Fruit fly (Drosophila melanogaster): ENCODE data around the gene GMF.
A peak's percentile ranks its signal among the peaks of the same experiment; 100 is the strongest.

The GMF gene

DNA sequence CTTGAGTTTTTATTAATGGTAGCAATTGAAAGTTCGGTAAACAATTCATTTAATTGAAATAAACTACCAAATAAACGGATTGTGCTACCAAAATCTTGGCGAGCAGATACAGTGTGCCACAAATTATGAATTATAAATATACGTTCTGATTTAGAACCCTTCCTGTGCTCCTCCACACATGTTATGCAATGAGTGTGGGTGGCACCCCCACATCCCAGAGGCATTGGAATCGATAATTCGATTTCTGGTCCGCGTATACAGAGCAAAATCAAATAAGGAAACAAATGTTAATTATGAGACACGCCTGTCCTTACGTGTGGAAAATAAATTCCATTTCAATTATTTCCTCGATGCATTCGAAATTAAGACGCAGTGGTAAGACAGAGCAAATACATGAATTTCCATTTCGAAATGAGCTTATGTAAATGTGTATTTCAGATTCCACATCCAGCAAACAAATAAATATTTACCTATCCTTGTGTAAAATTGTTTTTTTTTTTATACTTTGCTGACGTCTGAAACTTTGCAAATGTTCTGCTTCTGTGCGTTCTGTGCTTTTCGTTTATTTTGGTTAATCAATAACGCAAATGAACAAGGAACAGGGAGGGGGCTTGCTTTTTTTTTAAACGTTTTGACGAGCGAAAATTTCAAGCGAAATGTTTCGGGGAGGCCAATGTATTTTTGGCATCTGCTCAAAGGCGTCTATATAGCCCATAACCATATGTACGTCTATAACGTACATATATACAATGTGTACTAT is 19.3 kb upstream of the GMF start (continued):
- TF ChIP-seq CG2202 (tag; optimal IDR thresholded peaks at IDR 0.05), result no peak
- no peak for TF ChIP-seq Sox100B (GFP tag; optimal IDR thresholded peaks at IDR 0.05)
- TF ChIP-seq Scr (GFP tag; IDR thresholded peaks at IDR 0.05; ENCODE audit: partially characterized antibody), result no peak
- TF ChIP-seq onecut (GFP tag; IDR thresholded peaks at IDR 0.05), result peak; percentile 63

DNA sequence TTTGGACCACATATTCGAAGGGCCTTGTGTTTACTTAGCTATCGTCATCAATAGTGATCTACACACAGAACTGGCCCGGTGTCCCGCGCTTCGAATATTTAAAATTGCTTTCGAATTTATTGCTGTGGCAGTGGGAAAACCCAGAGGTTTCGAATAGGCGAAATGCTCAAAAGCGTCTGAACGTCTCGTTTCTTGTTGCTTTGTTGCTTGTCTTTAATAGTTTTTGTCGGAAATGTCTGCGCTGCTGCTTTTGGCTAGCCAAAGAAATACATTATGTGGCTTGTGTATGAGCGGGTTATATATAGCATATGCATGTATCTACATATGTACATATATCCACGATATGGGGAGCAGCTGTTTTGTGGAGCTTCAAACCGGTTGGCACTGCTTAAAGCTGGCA is 18.5 kb upstream of the GMF start:
- TF ChIP-seq sd (tag; optimal IDR thresholded peaks at IDR 0.05) (peak; percentile 85), row (GFP tag; IDR thresholded peaks at IDR 0.05) (no peak), Opbp (GFP tag; IDR thresholded peaks at IDR 0.05; ENCODE audit: partially characterized antibody) (0 out of 3 replicates have a peak, but pooled peaks have one; percentile 7), CG12769 (tag; optimal IDR thresholded peaks at IDR 0.05) (peak; percentile 61), al (GFP tag; IDR thresholded peaks at IDR 0.05) (no peak), sqz (GFP tag; optimal IDR thresholded peaks at IDR 0.05) (no peak), Eip74EF (GFP tag; optimal IDR thresholded peaks at IDR 0.05) (peak in 1 of 2 experiments; percentile 3), CG13894 (tag; optimal IDR thresholded peaks at IDR 0.05) (peak; percentile 51), twi (tag; optimal IDR thresholded peaks at IDR 0.05) (peak; percentile 23), Rfx (GFP tag; IDR thresholded peaks at IDR 0.05) (0 out of 2 replicates have a peak, but pooled peaks have one; percentile 15), kni (GFP tag; optimal IDR thresholded peaks at IDR 0.05) (peak; percentile 13), CG3838 (GFP tag; optimal IDR thresholded peaks at IDR 0.05) (peak; percentile 5), abd-A (tag; optimal IDR thresholded peaks at IDR 0.05) (peak; percentile 58), nau (GFP tag; optimal IDR thresholded peaks at IDR 0.05) (peak; percentile 6), Med (GFP tag) (peak; percentile 69), HmgZ (tag; optimal IDR thresholded peaks at IDR 0.05) (no peak), CG2199 (GFP tag; IDR thresholded peaks at IDR 0.05) (peak; percentile 75; the same call in 2 of the 3 replicates), chinmo (GFP tag; IDR thresholded peaks at IDR 0.05; ENCODE audit: partially characterized antibody) (peak; percentile 88; the same call in 3 of the 4 replicates), pros (GFP tag; optimal IDR thresholded peaks at IDR 0.05) (peak; percentile 28), CG10543 (GFP tag; optimal IDR thresholded peaks at IDR 0.05) (peak; percentile 55)

DNA sequence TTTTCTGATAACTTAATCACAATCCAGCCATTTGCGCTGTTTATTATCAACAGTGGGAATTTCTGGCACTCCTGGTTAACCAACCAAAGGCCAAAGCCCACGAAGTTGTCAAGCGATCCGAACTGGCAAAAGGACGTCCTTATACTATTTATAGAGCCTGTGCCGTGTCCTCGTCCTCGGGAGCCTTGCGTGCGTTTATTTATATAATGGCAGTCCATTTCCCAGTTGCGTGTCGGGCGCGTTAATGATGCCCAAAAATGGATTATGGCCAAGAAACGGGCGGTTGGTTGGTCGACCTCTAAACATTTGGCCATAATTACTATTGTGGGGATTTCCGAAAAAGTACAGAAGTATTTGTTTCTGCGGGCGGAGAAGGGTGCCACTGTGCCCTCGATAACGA is 17.7 kb upstream of the GMF start:
- TF ChIP-seq Pdp1 (GFP tag; optimal IDR thresholded peaks at IDR 0.05), result peak in 1 of 2 experiments; percentile 29
- TF ChIP-seq Atf6 (GFP tag; IDR thresholded peaks at IDR 0.05), result 0 out of 2 replicates have a peak, but pooled peaks have one; percentile 20
- peak; percentile 43 for TF ChIP-seq abd-A (tag; optimal IDR thresholded peaks at IDR 0.05)
- TF ChIP-seq chinmo (GFP tag; IDR thresholded peaks at IDR 0.05; ENCODE audit: partially characterized antibody), result no peak
- TF ChIP-seq sens (GFP tag), result peak; percentile 63
- TF ChIP-seq Med (GFP tag), result peak; percentile 27
- TF ChIP-seq CG13894 (tag; optimal IDR thresholded peaks at IDR 0.05), result peak; percentile 14
- TF ChIP-seq CG8290 (GFP tag; optimal IDR thresholded peaks at IDR 0.05), result no peak
- no peak for TF ChIP-seq CG8290 (tag; optimal IDR thresholded peaks at IDR 0.05)
- TF ChIP-seq CG17829 (tag; optimal IDR thresholded peaks at IDR 0.05), result no peak
- no peak for TF ChIP-seq vfl (GFP tag; optimal IDR thresholded peaks at IDR 0.05)

DNA sequence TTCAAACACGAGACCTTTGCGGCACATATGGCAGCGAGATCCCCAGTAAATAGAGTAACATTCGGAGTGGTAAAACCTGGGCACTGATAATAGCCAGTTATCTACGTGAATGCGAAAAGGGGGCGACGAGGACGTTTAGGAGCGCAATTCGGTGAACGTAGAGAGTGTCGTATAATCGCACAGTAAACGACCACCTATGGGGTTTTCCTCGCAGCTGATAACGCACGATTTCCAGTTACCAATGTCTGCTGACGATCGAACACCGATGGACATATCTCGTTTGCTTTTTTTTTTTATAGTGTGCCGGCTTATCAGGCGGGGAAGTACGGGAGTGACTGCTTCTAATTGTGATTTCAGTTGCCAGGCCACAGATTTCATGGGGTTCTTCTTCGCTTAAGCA is 17.0 kb upstream of the GMF start:
- TF ChIP-seq CG12299 (tag; optimal IDR thresholded peaks at IDR 0.05), result no peak
- no peak for TF ChIP-seq Trl (optimal IDR thresholded peaks at IDR 0.05)
- TF ChIP-seq Trl (GFP tag; optimal IDR thresholded peaks at IDR 0.05), result no peak
- TF ChIP-seq CG6254 (GFP tag; optimal IDR thresholded peaks at IDR 0.05), result no peak
- no peak for TF ChIP-seq CG9215 (GFP tag; IDR thresholded peaks at IDR 0.05)
- 0 out of 3 replicates have a peak, but pooled peaks have one; percentile 29 for TF ChIP-seq ci (GFP tag; IDR thresholded peaks at IDR 0.05)
- peak; percentile 87 for TF ChIP-seq exex (tag; optimal IDR thresholded peaks at IDR 0.05)
- no peak for TF ChIP-seq tx (GFP tag; optimal IDR thresholded peaks at IDR 0.05)
- no peak for TF ChIP-seq grau (tag; optimal IDR thresholded peaks at IDR 0.05)
- TF ChIP-seq CG11723 (GFP tag; optimal IDR thresholded peaks at IDR 0.05), result no peak
- TF ChIP-seq CG2678 (tag; optimal IDR thresholded peaks at IDR 0.05), result peak; percentile 32
- no peak for TF ChIP-seq p53 (GFP tag; optimal IDR thresholded peaks at IDR 0.05)
- no peak for TF ChIP-seq Atf3 (GFP tag; optimal IDR thresholded peaks at IDR 0.05)
- TF ChIP-seq trem (tag; optimal IDR thresholded peaks at IDR 0.05), result no peak
- TF ChIP-seq caup (GFP tag; optimal IDR thresholded peaks at IDR 0.05; ENCODE audit: severe bottlenecking), result peak; percentile 18

Measured in whole organism, embryonic.